Worm (Caenorhabditis elegans) whole organism, late embryonic: ENCODE measurements around the gene rps-8.

ENCODE experiments used
- ceh-19 ChIP-seq: fragments of 200-800 bp; sonication (Bioruptor generic); optimal IDR thresholded peaks from 2 replicates; lab custom pipeline; 2018; ENCODE audit warnings: mild to moderate bottlenecking, missing genetic modification characterization, missing compliant biosample characterization
- ceh-22 ChIP-seq: sonication (generic microtip); optimal IDR thresholded peaks from 2 replicates; lab custom pipeline; 2017; ENCODE audit warnings: missing biosample characterization, missing genetic modification characterization
- ceh-24 ChIP-seq: sonication (generic microtip); optimal IDR thresholded peaks from 2 replicates; lab custom pipeline; 2016; ENCODE audit warnings: mild to moderate bottlenecking, missing genetic modification characterization, missing compliant biosample characterization
- ceh-45 ChIP-seq: fragments of 200-800 bp; sonication (Bioruptor generic); IDR thresholded peaks from 2 replicates; pipeline ENCODE4 v1.3.6; 2022; ENCODE audit warnings: missing genetic modification reagents, missing genetic modification characterization, missing compliant biosample characterization
- ets-4 ChIP-seq: sonication (generic microtip); optimal IDR thresholded peaks from 2 replicates; lab custom pipeline; 2016; ENCODE audit warnings: missing genetic modification characterization, missing compliant biosample characterization
- hlh-6 ChIP-seq: sonication (generic microtip); optimal IDR thresholded peaks from 2 replicates; lab custom pipeline; 2016; ENCODE audit warnings: missing genotype, missing genetic modification characterization, missing compliant biosample characterization
- nhr-11 ChIP-seq: fragments of 150-350 bp; optimal IDR thresholded peaks from 2 replicates; lab custom pipeline; 2014; ENCODE audit warnings: missing biosample characterization, missing genetic modification characterization
- tbx-2 ChIP-seq: sonication (generic microtip); optimal IDR thresholded peaks from 2 replicates; lab custom pipeline; 2016; ENCODE audit warnings: missing genetic modification characterization, missing compliant biosample characterization
- unc-55 ChIP-seq: sonication (generic microtip); optimal IDR thresholded peaks from 2 replicates; lab custom pipeline; 2017; ENCODE audit warnings: missing biosample characterization, missing genetic modification reagents, missing genetic modification characterization

DNA sequence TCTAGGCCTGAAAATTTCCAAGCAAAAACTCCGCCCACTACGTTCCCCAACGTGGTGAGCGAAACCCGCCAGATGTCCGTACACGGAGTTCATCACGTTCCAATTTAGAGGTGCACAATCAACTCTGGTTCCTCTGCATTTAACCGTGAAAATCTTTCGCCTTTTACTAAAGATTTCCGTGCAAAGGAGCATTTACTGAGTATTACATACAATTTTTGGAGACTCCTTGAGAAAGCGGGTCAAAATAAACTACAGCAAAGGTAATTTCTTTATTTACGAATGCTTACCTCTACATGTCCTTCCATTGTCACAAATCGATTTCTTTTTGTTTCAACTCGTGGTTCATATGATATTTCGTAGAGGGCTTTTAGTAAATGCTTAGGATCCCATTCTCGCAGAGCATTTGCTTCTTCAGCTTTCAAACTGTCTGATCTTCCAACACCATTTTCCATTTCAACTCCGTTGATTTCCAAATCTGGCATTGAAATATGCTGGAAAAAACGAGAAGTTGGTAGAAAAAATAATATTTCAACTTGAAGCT, 3.0 kb upstream of the rps-8 start, which contains the start of gene F42C5.9:
- no peak for TF ChIP-seq nhr-11
- TF ChIP-seq hlh-6 (tag; lab: Kevin White, UChicago), result no peak
- no peak for TF ChIP-seq ets-4 (tag; lab: Kevin White, UChicago)
- TF ChIP-seq unc-55, result no peak
- no peak for TF ChIP-seq tbx-2 (tag; lab: Kevin White, UChicago)
- no peak for TF ChIP-seq ceh-24
- TF ChIP-seq ceh-45 (GFP tag; lab: Robert Waterston, UW), result no peak
- no peak for TF ChIP-seq ceh-19
- TF ChIP-seq ceh-22 (tag; lab: Kevin White, UChicago), result no peak
